Worm (Caenorhabditis elegans): ENCODE data around the gene ZK616.2.

Gene ZK616.2

DNA sequence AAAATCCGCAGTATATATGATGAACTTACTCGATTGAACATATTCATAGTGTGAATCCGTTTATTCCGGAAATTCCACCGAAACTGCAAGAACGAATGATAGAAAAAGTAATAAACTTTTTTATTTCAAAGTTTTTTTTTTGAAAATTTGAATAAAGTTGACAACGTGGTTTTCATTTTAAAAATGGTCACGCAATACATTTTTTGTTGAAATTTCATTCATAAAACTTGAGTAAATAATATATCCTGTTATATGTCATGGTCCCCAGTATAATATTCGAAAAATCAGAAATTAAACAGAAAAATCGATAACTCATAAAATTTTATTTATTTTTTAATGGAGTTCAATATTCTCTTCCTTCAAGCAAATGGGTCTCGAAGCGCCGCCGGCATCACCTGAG, 13.5 kb downstream of the ZK616.2 start, which contains the start of gene ZK616.65:
Gene ZK616.65 (minus strand): TSS at position 101 of the 400 bp plus-strand sequence.
- TF ChIP-seq mep-1 (tag; optimal IDR thresholded peaks at IDR 0.05) = no peak
- TF ChIP-seq ama-1 (optimal IDR thresholded peaks at IDR 0.05) = no peak
- TF ChIP-seq nhr-20 (tag; optimal IDR thresholded peaks at IDR 0.05) = no peak
- TF ChIP-seq fkh-4 (tag; optimal IDR thresholded peaks at IDR 0.05; ENCODE audit: borderline replicate concordance) = no peak

DNA sequence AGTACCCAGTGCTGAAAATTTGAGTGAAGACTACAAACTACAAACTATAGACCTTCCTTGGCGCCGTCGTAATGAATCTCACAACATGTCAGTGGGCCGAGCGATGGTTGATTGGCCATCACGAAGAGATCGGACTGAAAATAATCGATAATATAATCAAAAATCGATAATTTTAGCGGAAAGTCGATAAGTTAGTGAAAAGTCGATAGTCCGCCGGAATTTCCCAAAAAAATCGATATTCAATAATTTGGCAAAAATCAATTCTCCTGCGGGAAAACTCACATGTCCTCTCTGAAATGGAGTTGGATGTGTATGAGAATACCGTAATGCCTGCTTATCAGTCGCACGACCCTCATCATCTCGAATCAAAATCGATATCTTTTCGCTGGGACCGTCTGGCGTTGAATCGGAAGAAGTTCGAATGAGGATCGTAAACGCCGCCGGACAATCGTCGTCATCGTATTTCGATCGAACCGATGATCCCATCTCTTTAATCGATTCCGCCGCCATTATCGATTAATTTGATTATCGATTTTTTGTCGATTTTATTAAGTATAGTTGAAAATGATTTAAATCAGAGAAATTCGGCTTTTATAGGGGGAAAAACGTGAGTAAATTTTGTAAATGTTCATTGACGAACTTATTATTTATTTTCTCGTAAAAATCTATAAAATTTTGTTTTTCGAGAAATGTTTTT, 14.2 kb downstream of the ZK616.2 start, which contains the start of gene ZK616.8:
Gene ZK616.8 (minus strand): TSS at position 553 of the 697 bp plus-strand sequence.
- no peak for TF ChIP-seq vab-15 (tag; optimal IDR thresholded peaks at IDR 0.05)
- TF ChIP-seq mdl-1 (tag; optimal IDR thresholded peaks at IDR 0.05) = no peak
- TF ChIP-seq unc-98 (GFP tag; IDR thresholded peaks at IDR 0.05) = no peak

DNA sequence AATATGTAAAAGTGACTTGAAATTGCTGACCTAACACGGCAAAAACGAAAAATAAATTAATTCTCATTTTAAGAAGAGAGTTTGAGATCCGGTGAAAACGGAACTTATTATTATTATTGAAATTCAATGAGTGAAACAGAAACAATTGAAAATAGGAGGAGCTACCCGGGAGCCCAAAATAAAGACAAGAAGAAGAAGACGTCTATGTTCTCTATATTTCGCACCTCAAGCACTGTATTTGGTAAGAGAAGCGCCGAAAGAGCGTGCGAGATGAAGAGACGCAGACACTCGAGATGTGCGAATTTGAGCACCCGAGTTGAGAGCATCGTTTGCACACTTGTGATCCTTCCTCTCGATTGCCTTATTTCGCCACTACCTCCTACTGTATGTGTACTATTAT, 18.1 kb downstream of the ZK616.2 start, which contains the start of gene spp-7:
Gene spp-7 (minus strand): TSS at position 101 of the 400 bp plus-strand sequence.
- TF ChIP-seq dpl-1 (GFP tag; optimal IDR thresholded peaks at IDR 0.05) (no peak), nhr-47 (tag; optimal IDR thresholded peaks at IDR 0.05) (no peak), unc-98 (GFP tag; IDR thresholded peaks at IDR 0.05) (no peak), unc-62 (GFP tag; optimal IDR thresholded peaks at IDR 0.05) (no peak), jun-1 (tag; optimal IDR thresholded peaks at IDR 0.05) (no peak), fkh-8 (tag; optimal IDR thresholded peaks at IDR 0.05) (no peak), egl-13 (tag; optimal IDR thresholded peaks at IDR 0.05) (no peak), zag-1 (tag; optimal IDR thresholded peaks at IDR 0.05) (no peak), nhr-12 (tag; optimal IDR thresholded peaks at IDR 0.05) (no peak), pax-3 (tag; optimal IDR thresholded peaks at IDR 0.05) (no peak), snpc-4 (tag; optimal IDR thresholded peaks at IDR 0.05) (no peak), sptf-1 (tag; optimal IDR thresholded peaks at IDR 0.05) (no peak), dsc-1 (tag; optimal IDR thresholded peaks at IDR 0.05) (no peak), ama-1 (optimal IDR thresholded peaks at IDR 0.05) (no peak), nhr-76 (tag; optimal IDR thresholded peaks at IDR 0.05) (no peak), nhr-19 (GFP tag; conservative IDR thresholded peaks at IDR 0.05) (no peak)

DNA sequence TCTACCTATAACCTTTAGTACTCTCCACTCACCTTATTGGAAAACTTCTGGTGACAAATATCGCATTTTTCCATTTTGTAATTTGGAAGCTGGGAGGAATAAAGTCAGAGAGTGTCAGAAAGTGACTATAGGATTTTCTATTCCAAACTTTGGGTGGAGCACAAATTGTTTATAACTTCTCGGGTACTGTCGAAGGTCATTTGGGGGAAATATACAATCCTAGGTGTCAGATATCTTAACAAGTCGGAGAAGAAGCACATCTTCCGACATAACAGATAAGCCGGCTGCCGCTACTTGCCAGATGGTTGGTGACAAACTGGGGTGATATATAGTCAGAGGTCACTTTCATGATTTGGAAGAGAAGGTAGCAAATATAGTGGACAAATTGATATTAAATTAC, 21.5 kb downstream of the ZK616.2 start, which contains the start of gene ehn-3:
Gene ehn-3 (minus strand): TSS at position 101 of the 400 bp plus-strand sequence.
- no peak for TF ChIP-seq isw-1 (GFP tag; IDR thresholded peaks at IDR 0.05)

DNA sequence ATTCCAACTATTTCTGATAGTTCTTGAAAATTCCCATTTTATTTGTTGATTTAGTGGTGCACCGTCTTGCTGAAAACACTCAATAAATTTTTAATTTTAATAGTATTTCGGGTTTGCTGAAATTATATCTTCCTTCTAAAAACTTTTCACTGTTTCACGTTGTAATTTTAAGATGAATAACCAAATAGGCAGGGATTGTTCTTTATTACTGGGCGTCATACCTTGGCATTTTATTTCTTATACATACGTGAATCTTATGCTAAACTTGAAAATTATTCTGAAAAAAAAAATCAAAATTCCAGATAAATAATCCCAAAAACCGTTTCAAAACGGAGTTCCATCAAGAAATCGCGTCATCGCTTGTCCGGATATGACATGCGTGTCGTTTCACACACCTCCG, 41.1 kb downstream of the ZK616.2 start, which contains the start of gene mgl-3:
Gene mgl-3 (plus strand): TSS at position 301 of the 400 bp plus-strand sequence.
- TF ChIP-seq nhr-19 (GFP tag; conservative IDR thresholded peaks at IDR 0.05) (no peak), F16B12.6 (tag; optimal IDR thresholded peaks at IDR 0.05) (no peak), lin-39 (tag; optimal IDR thresholded peaks at IDR 0.05) (no peak)

Data from whole organism, L1 larva.